Fruit fly (Drosophila melanogaster): Measurements from ENCODE around the gene RYa-R.

RYa-R gene

dm6 chr3R:27026009-27026408, 29.2 kb downstream of the RYa-R start, which contains the start of gene CG6271:
Gene CG6271 (minus strand): TSS chr3R:27026109.
- TF ChIP-seq EcR (GFP tag; optimal IDR thresholded peaks at IDR 0.05) (no peak), psq (optimal IDR thresholded peaks at IDR 0.05) (no peak), Dll (optimal IDR thresholded peaks at IDR 0.05) (no peak), pan (optimal IDR thresholded peaks at IDR 0.05) (no peak), usp (GFP tag; optimal IDR thresholded peaks at IDR 0.05) (no peak), CG8478 (optimal IDR thresholded peaks at IDR 0.05) (no peak)

dm6 chr3R:27033935-27034334, 37.2 kb downstream of the RYa-R start:
- no peak for TF ChIP-seq CG8478 (optimal IDR thresholded peaks at IDR 0.05)
- no peak for TF ChIP-seq pan (optimal IDR thresholded peaks at IDR 0.05)
- TF ChIP-seq EcR (GFP tag; optimal IDR thresholded peaks at IDR 0.05) = no peak
- no peak for TF ChIP-seq Dll (optimal IDR thresholded peaks at IDR 0.05)
- no peak for TF ChIP-seq usp (GFP tag; optimal IDR thresholded peaks at IDR 0.05)
- TF ChIP-seq psq (optimal IDR thresholded peaks at IDR 0.05) = no peak

- TF ChIP-seq usp (GFP tag; optimal IDR thresholded peaks at IDR 0.05) (no peak), CG8478 (optimal IDR thresholded peaks at IDR 0.05) (no peak), Dll (optimal IDR thresholded peaks at IDR 0.05) (no peak), pan (optimal IDR thresholded peaks at IDR 0.05) (no peak), EcR (GFP tag; optimal IDR thresholded peaks at IDR 0.05) (no peak), psq (optimal IDR thresholded peaks at IDR 0.05) (no peak)
Measured at dm6 chr3R:27040044-27040443, 43.3 kb downstream of the RYa-R start.

- no peak for TF ChIP-seq usp (GFP tag; optimal IDR thresholded peaks at IDR 0.05)
- no peak for TF ChIP-seq Dll (optimal IDR thresholded peaks at IDR 0.05)
- TF ChIP-seq psq (optimal IDR thresholded peaks at IDR 0.05) = no peak
- no peak for TF ChIP-seq EcR (GFP tag; optimal IDR thresholded peaks at IDR 0.05)
- no peak for TF ChIP-seq pan (optimal IDR thresholded peaks at IDR 0.05)
- TF ChIP-seq CG8478 (optimal IDR thresholded peaks at IDR 0.05) = no peak
Measured at dm6 chr3R:27048561-27049270, 51.9 kb downstream of the RYa-R start, which contains the start of gene TwdlT. Gene TwdlT (plus strand): TSS chr3R:27049220.

dm6 chr3R:27049549-27049948, 52.8 kb downstream of the RYa-R start:
- no peak for TF ChIP-seq CG8478 (optimal IDR thresholded peaks at IDR 0.05)
- TF ChIP-seq psq (optimal IDR thresholded peaks at IDR 0.05) = no peak
- no peak for TF ChIP-seq Dll (optimal IDR thresholded peaks at IDR 0.05)
- no peak for TF ChIP-seq EcR (GFP tag; optimal IDR thresholded peaks at IDR 0.05)
- no peak for TF ChIP-seq pan (optimal IDR thresholded peaks at IDR 0.05)
- TF ChIP-seq usp (GFP tag; optimal IDR thresholded peaks at IDR 0.05) = no peak

- TF ChIP-seq EcR (GFP tag; optimal IDR thresholded peaks at IDR 0.05) (no peak), psq (optimal IDR thresholded peaks at IDR 0.05) (no peak), usp (GFP tag; optimal IDR thresholded peaks at IDR 0.05) (no peak), CG8478 (optimal IDR thresholded peaks at IDR 0.05) (no peak), Dll (optimal IDR thresholded peaks at IDR 0.05) (no peak), pan (optimal IDR thresholded peaks at IDR 0.05) (no peak)
Measured at dm6 chr3R:27056152-27056551, 59.4 kb downstream of the RYa-R start.

dm6 chr3R:27061916-27062315, 65.1 kb downstream of the RYa-R start, which contains the start of gene CG34292:
Gene CG34292 (plus strand): TSS chr3R:27062216.
- no peak for TF ChIP-seq pan (optimal IDR thresholded peaks at IDR 0.05)
- no peak for TF ChIP-seq psq (optimal IDR thresholded peaks at IDR 0.05)
- no peak for TF ChIP-seq usp (GFP tag; optimal IDR thresholded peaks at IDR 0.05)
- no peak for TF ChIP-seq Dll (optimal IDR thresholded peaks at IDR 0.05)
- no peak for TF ChIP-seq CG8478 (optimal IDR thresholded peaks at IDR 0.05)

- TF ChIP-seq pan (optimal IDR thresholded peaks at IDR 0.05) (no peak), EcR (GFP tag; optimal IDR thresholded peaks at IDR 0.05) (no peak), psq (optimal IDR thresholded peaks at IDR 0.05) (no peak), Dll (optimal IDR thresholded peaks at IDR 0.05) (no peak), usp (GFP tag; optimal IDR thresholded peaks at IDR 0.05) (no peak)
Measured at dm6 chr3R:27064099-27064498, 67.3 kb downstream of the RYa-R start, which contains the start of gene Nep5. Gene Nep5 (minus strand): TSS chr3R:27064199.

- TF ChIP-seq CG8478 (optimal IDR thresholded peaks at IDR 0.05) (no peak), pan (optimal IDR thresholded peaks at IDR 0.05) (no peak), usp (GFP tag; optimal IDR thresholded peaks at IDR 0.05) (no peak), Dll (optimal IDR thresholded peaks at IDR 0.05) (no peak), EcR (GFP tag; optimal IDR thresholded peaks at IDR 0.05) (no peak), psq (optimal IDR thresholded peaks at IDR 0.05) (no peak)
Measured at dm6 chr3R:27065136-27065535, 68.4 kb downstream of the RYa-R start, which contains the start of gene CG43935. Gene CG43935 (plus strand): TSS chr3R:27065436.

- no peak for TF ChIP-seq psq (optimal IDR thresholded peaks at IDR 0.05)
- no peak for TF ChIP-seq Dll (optimal IDR thresholded peaks at IDR 0.05)
- TF ChIP-seq usp (GFP tag; optimal IDR thresholded peaks at IDR 0.05) = no peak
- no peak for TF ChIP-seq CG8478 (optimal IDR thresholded peaks at IDR 0.05)
- no peak for TF ChIP-seq EcR (GFP tag; optimal IDR thresholded peaks at IDR 0.05)
- TF ChIP-seq pan (optimal IDR thresholded peaks at IDR 0.05) = no peak
Measured at dm6 chr3R:27067362-27067761, 70.6 kb downstream of the RYa-R start.

- TF ChIP-seq CG8478 (optimal IDR thresholded peaks at IDR 0.05) (no peak), Dll (optimal IDR thresholded peaks at IDR 0.05) (no peak)
Measured at dm6 chr3R:27069201-27069600, 72.4 kb downstream of the RYa-R start.

- TF ChIP-seq pan (optimal IDR thresholded peaks at IDR 0.05) = no peak
- no peak for TF ChIP-seq EcR (GFP tag; optimal IDR thresholded peaks at IDR 0.05)
- TF ChIP-seq Dll (optimal IDR thresholded peaks at IDR 0.05) = peak; percentile 71
Measured at dm6 chr3R:27069810-27070625, 73.2 kb downstream of the RYa-R start, which contains the start of gene spz. Gene spz (minus strand): TSS chr3R:27070070.

Data from whole organism.